Fruit fly (Drosophila melanogaster) whole organism, embryonic: ENCODE measurements around the gene cic.

Experiments
- Bgb ChIP-seq: fragments of 200-800 bp; sonication (Bioruptor generic); IDR thresholded peaks from 2 replicates; pipeline ENCODE4 v1.3.6; 2022; ENCODE audit warnings: missing biosample characterization, missing genetic modification characterization; ENCODE audit not compliant: partially characterized antibody
- CG8281 ChIP-seq: fragments of 200-800 bp; sonication (Bioruptor generic); optimal IDR thresholded peaks from 2 replicates; lab custom pipeline; 2018; ENCODE audit warnings: missing biosample characterization, mild to moderate bottlenecking, missing genetic modification characterization, moderate library complexity
- Drgx ChIP-seq: fragments of 200-800 bp; sonication (Bioruptor generic); IDR thresholded peaks from 2 replicates; pipeline ENCODE4 v1.3.6; 2022; ENCODE audit warnings: missing biosample characterization, missing genetic modification characterization
- Fer2 ChIP-seq: fragments of 200-800 bp; sonication (Bioruptor generic); optimal IDR thresholded peaks from 2 replicates; lab custom pipeline; 2018; ENCODE audit warnings: missing biosample characterization, mild to moderate bottlenecking, missing genetic modification characterization, moderate library complexity
- Hsf ChIP-seq: fragments of 200-800 bp; sonication (Bioruptor generic); optimal IDR thresholded peaks from 3 replicates; lab custom pipeline; 2016; ENCODE audit warnings: missing biosample characterization, missing genetic modification characterization
- insv ChIP-seq, 2 experiments: fragments of 200-800 bp; sonication (Bioruptor generic); optimal IDR thresholded peaks; 3 replicates each; lab custom pipeline; 2016 to 2018; ENCODE audit warnings: missing biosample characterization in 2 of 2, missing genetic modification characterization in 2 of 2

DNA sequence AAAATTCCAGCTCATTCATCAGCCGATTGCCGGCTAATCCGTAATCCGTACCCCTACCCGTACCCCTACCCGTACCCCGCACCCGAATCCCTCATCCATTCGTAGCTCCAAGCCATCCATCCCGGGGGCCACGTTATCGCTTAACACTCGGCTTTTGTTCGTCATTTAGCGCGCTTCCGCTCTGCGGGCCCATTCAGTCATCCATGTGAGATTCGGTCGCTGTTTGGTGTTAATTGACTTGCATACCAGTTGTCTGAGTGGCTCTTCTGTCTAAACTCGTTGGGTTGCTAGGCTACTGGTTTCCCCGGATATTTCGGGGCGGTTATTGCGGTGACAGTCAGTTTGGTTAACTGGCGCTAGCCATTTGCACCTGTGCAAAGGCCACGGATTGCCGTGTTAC is 58.8 kb downstream of the cic start:
- TF ChIP-seq Fer2 (tag; lab: Kevin White, UChicago), result no peak
- TF ChIP-seq insv (GFP tag; optimal IDR thresholded peaks at IDR 0.05; lab: Kevin White, UChicago), result no peak
- no peak for TF ChIP-seq Hsf
- no peak for TF ChIP-seq Drgx (GFP tag; lab: Robert Waterston, UW)
- no peak; the same call in 1 of the 2 replicates for TF ChIP-seq Bgb (GFP tag; lab: Robert Waterston, UW)
- no peak for TF ChIP-seq CG8281
